Fruit fly (Drosophila melanogaster) whole organism, embryonic: Measurements from ENCODE around the gene CG14309.

ENCODE experiments used
- Adf1 ChIP-seq: fragments of 200-800 bp; sonication (Bioruptor generic); IDR thresholded peaks from 2 replicates; pipeline ENCODE4 v1.3.6; 2022; ENCODE audit warnings: missing biosample characterization, missing genetic modification characterization
- Atf3 ChIP-seq: fragments of 200-800 bp; sonication (Bioruptor generic); optimal IDR thresholded peaks from 3 replicates; lab custom pipeline; 2016; ENCODE audit warnings: missing biosample characterization, missing genetic modification characterization
- CG11093 ChIP-seq: fragments of 200-800 bp; sonication (Bioruptor generic); IDR thresholded peaks from 3 replicates; pipeline ENCODE4 v1.3.6; 2022; ENCODE audit warnings: missing biosample characterization, missing genetic modification characterization
- CG1233 ChIP-seq: fragments of 200-800 bp; sonication (Bioruptor generic); optimal IDR thresholded peaks from 4 replicates; lab custom pipeline; 2018; ENCODE audit warnings: missing biosample characterization, mild to moderate bottlenecking, missing genetic modification characterization
- CG13894 ChIP-seq: fragments of 200-800 bp; sonication (Bioruptor generic); optimal IDR thresholded peaks from 3 replicates; lab custom pipeline; 2018; ENCODE audit warnings: missing biosample characterization, mild to moderate bottlenecking, missing genetic modification characterization, moderate library complexity
- CG18476 ChIP-seq: fragments of 200-800 bp; sonication (Bioruptor generic); optimal IDR thresholded peaks from 2 replicates; lab custom pipeline; 2016; ENCODE audit warnings: missing biosample characterization, mild to moderate bottlenecking, missing genetic modification characterization
- CG18599 ChIP-seq: fragments of 200-800 bp; sonication (Bioruptor generic); optimal IDR thresholded peaks from 3 replicates; lab custom pipeline; 2017; ENCODE audit warnings: missing biosample characterization, missing genetic modification characterization, mild to moderate bottlenecking, moderate library complexity, missing genetic modification reagents
- CG2199 ChIP-seq: fragments of 200-800 bp; sonication (Bioruptor generic); IDR thresholded peaks from 3 replicates; pipeline ENCODE4 v1.3.6; 2022; ENCODE audit warnings: missing biosample characterization, missing genetic modification characterization
- CG30431 ChIP-seq: fragments of 200-800 bp; sonication (Bioruptor generic); optimal IDR thresholded peaks from 2 replicates; lab custom pipeline; 2017; ENCODE audit warnings: missing biosample characterization, missing genetic modification characterization
- CG31441 ChIP-seq: fragments of 200-800 bp; sonication (Bioruptor generic); IDR thresholded peaks from 2 replicates; pipeline ENCODE4 v1.3.6; 2022; ENCODE audit warnings: missing biosample characterization, missing genetic modification characterization
- CG3163 ChIP-seq: fragments of 200-800 bp; sonication (Bioruptor generic); optimal IDR thresholded peaks from 3 replicates; lab custom pipeline; 2016; ENCODE audit warnings: missing biosample characterization, missing genetic modification characterization
- CG34422 ChIP-seq: fragments of 200-800 bp; sonication (Bioruptor generic); IDR thresholded peaks from 3 replicates; pipeline ENCODE4 v1.3.6; 2022; ENCODE audit warnings: missing biosample characterization, missing genetic modification characterization
- CG3847 ChIP-seq: fragments of 200-800 bp; sonication (Bioruptor generic); IDR thresholded peaks from 2 replicates; pipeline ENCODE4 v1.3.6; 2022; ENCODE audit warnings: missing biosample characterization, missing genetic modification characterization
- CG3995 ChIP-seq: fragments of 200-800 bp; sonication (Bioruptor generic); optimal IDR thresholded peaks from 3 replicates; lab custom pipeline; 2016; ENCODE audit warnings: missing biosample characterization, missing genetic modification characterization
- CG4617 ChIP-seq: fragments of 200-800 bp; sonication (Bioruptor generic); optimal IDR thresholded peaks from 3 replicates; lab custom pipeline; 2016; ENCODE audit warnings: missing biosample characterization, missing genetic modification characterization, borderline replicate concordance
- CG6689 ChIP-seq: fragments of 200-800 bp; sonication (Bioruptor generic); IDR thresholded peaks from 2 replicates; pipeline ENCODE4 v1.3.6; 2022; ENCODE audit warnings: missing biosample characterization, missing genetic modification characterization
- CG7372 ChIP-seq: fragments of 200-800 bp; sonication (Bioruptor generic); IDR thresholded peaks from 2 replicates; pipeline ENCODE4 v1.3.6; 2022; ENCODE audit warnings: missing biosample characterization, missing genetic modification characterization
- CG8089 ChIP-seq: fragments of 200-800 bp; sonication (Bioruptor generic); optimal IDR thresholded peaks from 3 replicates; lab custom pipeline; 2016; ENCODE audit warnings: missing biosample characterization, missing genetic modification characterization
- CG8478 ChIP-seq: fragments of >200 bp; optimal IDR thresholded peaks from 2 replicates; lab custom pipeline; 2018
- CG9437 ChIP-seq: fragments of 200-800 bp; sonication (Bioruptor generic); optimal IDR thresholded peaks from 2 replicates; lab custom pipeline; 2018; ENCODE audit warnings: missing biosample characterization, mild to moderate bottlenecking, missing genetic modification characterization
- CoRest ChIP-seq: fragments of 200-800 bp; sonication (Bioruptor generic); optimal IDR thresholded peaks from 3 replicates; lab custom pipeline; 2018; ENCODE audit warnings: missing biosample characterization, mild to moderate bottlenecking, missing genetic modification characterization, moderate library complexity
- D ChIP-seq, 2 experiments: fragments of 200-800 bp in 1 of 2; fragments of >200 bp in 1 of 2; sonication (Bioruptor generic) in 1 of 2; optimal IDR thresholded peaks; 2 replicates in 1 of 2; 3 replicates in 1 of 2; lab custom pipeline; 2017; ENCODE audit warnings: mild to moderate bottlenecking in 1 of 2, missing biosample characterization in 1 of 2, missing genetic modification characterization in 1 of 2, missing genetic modification reagents in 1 of 2
- Hr39 ChIP-seq: fragments of >200 bp; optimal IDR thresholded peaks from 2 replicates; lab custom pipeline; 2017
- MTF-1 ChIP-seq: fragments of 200-800 bp; sonication (Bioruptor generic); optimal IDR thresholded peaks from 2 replicates; lab custom pipeline; 2018; ENCODE audit warnings: missing biosample characterization, mild to moderate bottlenecking, missing genetic modification characterization, borderline replicate concordance
- Meics ChIP-seq: fragments of 200-800 bp; sonication (Bioruptor generic); optimal IDR thresholded peaks from 2 replicates; lab custom pipeline; 2017; ENCODE audit warnings: missing biosample characterization, mild to moderate bottlenecking, missing genetic modification characterization
- Neu2 ChIP-seq: fragments of 200-800 bp; sonication (Bioruptor generic); optimal IDR thresholded peaks from 3 replicates; lab custom pipeline; 2016; ENCODE audit warnings: missing biosample characterization, missing genetic modification characterization, borderline replicate concordance
- Oli ChIP-seq: fragments of 200-800 bp; sonication (Bioruptor generic); optimal IDR thresholded peaks from 2 replicates; lab custom pipeline; 2018; ENCODE audit warnings: missing biosample characterization, mild to moderate bottlenecking, missing genetic modification characterization, moderate library complexity
- aop ChIP-seq: fragments of 200-800 bp; sonication (Bioruptor generic); IDR thresholded peaks from 2 replicates; pipeline ENCODE4 v1.3.6; 2022; ENCODE audit warnings: missing biosample characterization, missing genetic modification characterization
- ash1 ChIP-seq: fragments of 200-800 bp; sonication (Bioruptor generic); optimal IDR thresholded peaks from 2 replicates; lab custom pipeline; 2018; ENCODE audit warnings: missing biosample characterization, mild to moderate bottlenecking, missing genetic modification characterization
- btn ChIP-seq: fragments of 200-800 bp; sonication (Bioruptor generic); optimal IDR thresholded peaks from 2 replicates; lab custom pipeline; 2016; ENCODE audit warnings: missing biosample characterization, missing genetic modification characterization
- cad ChIP-seq: fragments of >200 bp; optimal IDR thresholded peaks from 2 replicates; lab custom pipeline; 2017; ENCODE audit warnings: missing biosample characterization, missing genetic modification characterization
- cas ChIP-seq: fragments of 200-800 bp; sonication (Bioruptor generic); IDR thresholded peaks from 2 replicates; pipeline ENCODE4 v1.3.6; 2022; ENCODE audit warnings: missing biosample characterization, missing genetic modification characterization
- crol ChIP-seq: fragments of 200-800 bp; sonication (Bioruptor generic); IDR thresholded peaks from 2 replicates; pipeline ENCODE4 v1.3.6; 2022; ENCODE audit warnings: missing biosample characterization, missing genetic modification characterization
- da ChIP-seq: fragments of 200-800 bp; sonication (Bioruptor generic); optimal IDR thresholded peaks from 2 replicates; lab custom pipeline; 2016; ENCODE audit warnings: missing biosample characterization, missing genetic modification characterization
- grn ChIP-seq: fragments of 200-800 bp; sonication (Bioruptor generic); optimal IDR thresholded peaks from 3 replicates; lab custom pipeline; 2017; ENCODE audit warnings: missing biosample characterization, missing genetic modification characterization
- kay ChIP-seq: fragments of 200-800 bp; sonication (Bioruptor generic); optimal IDR thresholded peaks from 2 replicates; lab custom pipeline; 2016; ENCODE audit warnings: missing biosample characterization, missing genetic modification characterization
- ken ChIP-seq: fragments of 200-800 bp; sonication (Bioruptor generic); IDR thresholded peaks from 3 replicates; pipeline ENCODE4 v1.3.6; 2022; ENCODE audit warnings: missing biosample characterization, missing genetic modification characterization
- klu ChIP-seq: fragments of 200-800 bp; sonication (Bioruptor generic); IDR thresholded peaks from 2 replicates; pipeline ENCODE4 v1.3.6; 2022; ENCODE audit warnings: missing biosample characterization, missing genetic modification characterization
- knrl ChIP-seq: fragments of 200-800 bp; sonication (Bioruptor generic); IDR thresholded peaks from 3 replicates; pipeline ENCODE4 v1.3.6; 2022; ENCODE audit warnings: missing biosample characterization, missing genetic modification characterization; ENCODE audit not compliant: partially characterized antibody
- odd ChIP-seq: fragments of 200-800 bp; sonication (Bioruptor generic); optimal IDR thresholded peaks from 2 replicates; lab custom pipeline; 2017; ENCODE audit warnings: missing biosample characterization, mild to moderate bottlenecking, missing genetic modification characterization
- otp ChIP-seq: fragments of 200-800 bp; sonication (Bioruptor generic); IDR thresholded peaks from 3 replicates; pipeline ENCODE4, ENCODE4 v1.3.6; 2022; ENCODE audit warnings: missing biosample characterization, missing genetic modification characterization
- pb ChIP-seq: fragments of 200-800 bp; sonication (Bioruptor generic); optimal IDR thresholded peaks from 3 replicates; lab custom pipeline; 2016; ENCODE audit warnings: missing biosample characterization, missing genetic modification characterization
- pfk ChIP-seq: fragments of 200-800 bp; sonication (Bioruptor generic); optimal IDR thresholded peaks from 2 replicates; lab custom pipeline; 2018; ENCODE audit warnings: missing biosample characterization, mild to moderate bottlenecking, missing genetic modification characterization, moderate library complexity
- repo ChIP-seq: fragments of 200-800 bp; sonication (Bioruptor generic); optimal IDR thresholded peaks from 2 replicates; lab custom pipeline; 2016; ENCODE audit warnings: missing biosample characterization, missing genetic modification characterization
- rib ChIP-seq: fragments of 200-800 bp; sonication (Bioruptor generic); IDR thresholded peaks from 2 replicates; pipeline ENCODE4 v1.3.6; 2022; ENCODE audit warnings: missing biosample characterization, missing genetic modification characterization
- ro ChIP-seq: fragments of 200-800 bp; sonication (Bioruptor generic); IDR thresholded peaks from 2 replicates; pipeline ENCODE4 v1.3.6; 2022; ENCODE audit warnings: missing biosample characterization, missing genetic modification characterization
- sc ChIP-seq, 3 experiments: fragments of >200 bp in 2 of 3; fragments of 200-800 bp in 1 of 3; sonication (Bioruptor generic) in 1 of 3; optimal IDR thresholded peaks; 2 replicates in 2 of 3; 3 replicates in 1 of 3; lab custom pipeline; 2017; ENCODE audit warnings: mild to moderate bottlenecking in 1 of 3, missing biosample characterization in 1 of 3, missing genetic modification characterization in 1 of 3, missing genetic modification reagents in 1 of 3
- sima ChIP-seq: fragments of 200-800 bp; sonication (Bioruptor generic); optimal IDR thresholded peaks from 2 replicates; lab custom pipeline; 2016; ENCODE audit warnings: missing biosample characterization, missing genetic modification characterization
- unc-4 ChIP-seq: fragments of 200-800 bp; sonication (Bioruptor generic); IDR thresholded peaks from 2 replicates; pipeline ENCODE4 v1.3.6; 2022; ENCODE audit warnings: missing biosample characterization, missing genetic modification characterization; ENCODE audit not compliant: partially characterized antibody
- vnd ChIP-seq: fragments of 200-800 bp; sonication (Bioruptor generic); IDR thresholded peaks from 3 replicates; pipeline ENCODE4 v1.3.6; 2022; ENCODE audit warnings: missing biosample characterization, missing genetic modification characterization; ENCODE audit not compliant: partially characterized antibody
- zen ChIP-seq: fragments of 200-800 bp; sonication (Bioruptor generic); optimal IDR thresholded peaks from 3 replicates; lab custom pipeline; 2018; ENCODE audit warnings: missing biosample characterization, mild to moderate bottlenecking, missing genetic modification characterization, moderate library complexity

Gene CG14309

DNA sequence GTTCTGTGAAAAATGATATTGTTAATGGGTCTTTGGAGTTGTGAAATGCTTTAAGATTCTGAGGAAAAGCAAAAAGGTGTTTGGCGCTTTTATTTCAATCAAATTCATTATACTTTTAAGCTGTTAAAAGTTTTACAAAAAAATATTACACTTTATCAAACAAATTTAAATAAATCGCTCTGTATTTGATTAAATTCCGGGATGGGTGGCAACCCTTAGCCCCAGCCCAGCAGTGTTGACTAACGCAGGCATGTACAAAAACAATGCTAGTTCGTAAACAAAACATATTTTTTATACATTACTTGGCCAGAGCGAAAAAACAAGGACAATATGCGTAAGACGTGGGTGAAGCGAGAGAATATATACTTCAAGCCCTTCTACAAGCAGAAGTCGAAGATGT lies 19.8 kb upstream of the CG14309 start, which contains the start of gene CG7685 (continued):
- TF ChIP-seq CG34422 (GFP tag; lab: Robert Waterston, UW): peak; percentile 71
- TF ChIP-seq CG3995: peak; percentile 42
- TF ChIP-seq CG2199 (GFP tag; lab: Robert Waterston, UW): 0 out of 3 replicates have a peak, but pooled peaks have one; percentile 32
- TF ChIP-seq da (GFP tag; lab: Kevin White, UChicago): no peak
- peak; percentile 21; the same call in 1 of the 2 replicates for TF ChIP-seq unc-4 (GFP tag; lab: Robert Waterston, UW)
- TF ChIP-seq CG3847 (GFP tag; lab: Robert Waterston, UW): peak; percentile 85
- TF ChIP-seq CG18599: peak; percentile 76
- TF ChIP-seq kay (GFP tag; lab: Kevin White, UChicago): peak; percentile 35
- TF ChIP-seq cas: no peak
- no peak for TF ChIP-seq crol (GFP tag; lab: Robert Waterston, UW)
- peak; percentile 3 for TF ChIP-seq CG9437 (GFP tag; lab: Kevin White, UChicago)
- TF ChIP-seq pfk (GFP tag; lab: Kevin White, UChicago): no peak
- TF ChIP-seq grn: no peak
- TF ChIP-seq CG18476: peak; percentile 32
- peak; percentile 74 for TF ChIP-seq Meics
- no peak for TF ChIP-seq klu (GFP tag; lab: Robert Waterston, UW)
- TF ChIP-seq D (optimal IDR thresholded peaks at IDR 0.05; lab: Kevin White, UChicago): no peak
- TF ChIP-seq D (GFP tag; optimal IDR thresholded peaks at IDR 0.05; lab: Kevin White, UChicago): peak; percentile 30
- no peak for TF ChIP-seq Hr39 (lab: Kevin White, UChicago)
- no peak for TF ChIP-seq MTF-1 (GFP tag; lab: Kevin White, UChicago)
- TF ChIP-seq repo (GFP tag; lab: Kevin White, UChicago): peak; percentile 63
- no peak for TF ChIP-seq CG7372
- TF ChIP-seq CG11093 (GFP tag; lab: Robert Waterston, UW): no peak
- no peak for TF ChIP-seq aop (GFP tag; lab: Robert Waterston, UW)
- TF ChIP-seq CG31441 (GFP tag; lab: Robert Waterston, UW): peak; percentile 64
- no peak for TF ChIP-seq vnd (GFP tag; lab: Robert Waterston, UW)
- TF ChIP-seq odd: peak; percentile 42
- no peak for TF ChIP-seq btn (GFP tag; lab: Kevin White, UChicago)
- TF ChIP-seq Neu2: no peak
- peak; percentile 48 for TF ChIP-seq CG3163 (GFP tag; lab: Kevin White, UChicago)
- peak; percentile 48; the same call in 1 of the 3 replicates for TF ChIP-seq ken (GFP tag; lab: Robert Waterston, UW)
- TF ChIP-seq CG1233 (GFP tag; lab: Kevin White, UChicago): peak; percentile 53
- no peak for TF ChIP-seq Adf1
- no peak for TF ChIP-seq pb (GFP tag; lab: Kevin White, UChicago)
- TF ChIP-seq CG13894 (tag; lab: Kevin White, UChicago): peak; percentile 67
- TF ChIP-seq Atf3 (GFP tag; lab: Kevin White, UChicago): peak; percentile 4
- TF ChIP-seq CG30431: no peak
- peak; percentile 40 for TF ChIP-seq Oli
- peak; percentile 47 for TF ChIP-seq sima
- peak; percentile 36 for TF ChIP-seq zen
- no peak for TF ChIP-seq sc (optimal IDR thresholded peaks at IDR 0.05; lab: Kevin White, UChicago)
- no peak for TF ChIP-seq sc (GFP tag; optimal IDR thresholded peaks at IDR 0.05; lab: Kevin White, UChicago)
- no peak for TF ChIP-seq ro (GFP tag; lab: Robert Waterston, UW)
- no peak for TF ChIP-seq otp (GFP tag; lab: Robert Waterston, UW)
- peak; percentile 59 for TF ChIP-seq CoRest (tag; lab: Kevin White, UChicago)
- TF ChIP-seq ash1: peak; percentile 21
- TF ChIP-seq knrl: no peak
- 0 out of 2 replicates have a peak, but pooled peaks have one; percentile 11 for TF ChIP-seq rib (GFP tag; lab: Robert Waterston, UW)
- peak; percentile 13 for TF ChIP-seq CG8089 (GFP tag; lab: Kevin White, UChicago)
- TF ChIP-seq CG4617 (GFP tag; lab: Kevin White, UChicago): peak; percentile 88
- peak; percentile 49; the same call in 1 of the 2 replicates for TF ChIP-seq CG6689
- no peak for TF ChIP-seq CG8478 (lab: Kevin White, UChicago)
- TF ChIP-seq cad (GFP tag; lab: Kevin White, UChicago): no peak
